Fruit fly (Drosophila melanogaster): ENCODE results near the gene CG32683.

Gene CG32683

DNA sequence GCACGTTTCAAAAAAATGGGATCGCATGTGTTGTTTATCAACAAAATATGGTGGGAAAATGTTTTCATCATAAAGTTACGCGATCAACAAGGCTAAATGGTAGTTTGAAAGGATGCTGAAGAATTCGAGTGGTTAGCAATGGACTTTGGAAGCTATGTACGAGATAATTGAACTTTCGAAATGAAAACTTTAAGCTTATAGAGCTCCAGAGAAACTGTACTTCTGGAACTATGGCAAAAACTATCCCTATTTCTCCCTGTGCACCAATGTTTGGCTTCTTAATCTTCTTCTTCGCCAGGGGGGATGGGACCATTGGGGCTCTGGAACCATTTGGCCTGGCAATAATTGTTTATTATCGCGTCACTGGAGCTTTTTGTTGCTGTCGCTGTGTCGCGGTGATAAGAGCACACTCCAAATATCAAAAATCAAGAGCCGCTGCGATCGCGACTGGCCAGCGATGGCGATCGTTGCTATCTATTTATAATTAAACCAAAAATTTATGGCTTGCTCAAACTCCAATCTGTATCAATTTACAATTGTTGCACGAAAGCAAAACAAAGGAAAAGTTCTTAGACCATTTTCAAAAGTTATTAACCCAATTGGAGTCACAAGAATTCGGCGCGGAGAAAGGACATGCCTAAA, 33.4 kb upstream of the CG32683 start (continued):
- peak; percentile 11 for TF ChIP-seq disco-r (GFP tag; optimal IDR thresholded peaks at IDR 0.05)
- TF ChIP-seq CG8765 (GFP tag; IDR thresholded peaks at IDR 0.05): no peak
- peak; percentile 18 for TF ChIP-seq ems (GFP tag; optimal IDR thresholded peaks at IDR 0.05)
- TF ChIP-seq CG3847 (GFP tag; IDR thresholded peaks at IDR 0.05): peak; percentile 44
- TF ChIP-seq CG14441 (GFP tag; IDR thresholded peaks at IDR 0.05): no peak; the same call in 1 of the 2 replicates
- peak; percentile 29 for TF ChIP-seq CG12071 (GFP tag; optimal IDR thresholded peaks at IDR 0.05)
- no peak for TF ChIP-seq ken (GFP tag; IDR thresholded peaks at IDR 0.05)
- no peak for TF ChIP-seq CG7357 (GFP tag; IDR thresholded peaks at IDR 0.05)
- TF ChIP-seq esg (GFP tag; conservative IDR thresholded peaks at IDR 0.05): no peak
- TF ChIP-seq CG11085 (GFP tag; IDR thresholded peaks at IDR 0.05): no peak
- TF ChIP-seq gro (GFP tag; optimal IDR thresholded peaks at IDR 0.05): peak; percentile 38
- peak; percentile 39 for TF ChIP-seq caup (GFP tag; optimal IDR thresholded peaks at IDR 0.05; ENCODE audit: severe bottlenecking)
- no peak for TF ChIP-seq CG16815 (GFP tag; optimal IDR thresholded peaks at IDR 0.05)
- TF ChIP-seq fd64A (GFP tag; optimal IDR thresholded peaks at IDR 0.05): no peak
- peak; percentile 60; the same call in 2 of the 3 replicates for TF ChIP-seq row (GFP tag; IDR thresholded peaks at IDR 0.05)
- no peak for TF ChIP-seq salm (tag; optimal IDR thresholded peaks at IDR 0.05)
- no peak for TF ChIP-seq bbx (GFP tag; IDR thresholded peaks at IDR 0.05; ENCODE audit: partially characterized antibody)
- no peak for TF ChIP-seq CG8290 (GFP tag; optimal IDR thresholded peaks at IDR 0.05)
- no peak for TF ChIP-seq CG8290 (tag; optimal IDR thresholded peaks at IDR 0.05)
- no peak for TF ChIP-seq bsh (GFP tag; optimal IDR thresholded peaks at IDR 0.05)
- TF ChIP-seq toy (GFP tag; IDR thresholded peaks at IDR 0.05): no peak
- peak; percentile 52 for TF ChIP-seq CG12769 (tag; optimal IDR thresholded peaks at IDR 0.05)
- TF ChIP-seq dmrt99B (tag; optimal IDR thresholded peaks at IDR 0.05): peak; percentile 34
- TF ChIP-seq knrl (GFP tag; IDR thresholded peaks at IDR 0.05; ENCODE audit: partially characterized antibody): no peak
- TF ChIP-seq CG8388 (GFP tag; optimal IDR thresholded peaks at IDR 0.05): no peak
- TF ChIP-seq Atf6 (GFP tag; IDR thresholded peaks at IDR 0.05): 0 out of 2 replicates have a peak, but pooled peaks have one; percentile 63
- no peak for TF ChIP-seq Hr39 (optimal IDR thresholded peaks at IDR 0.05)
- no peak for TF ChIP-seq NC2α (GFP tag; optimal IDR thresholded peaks at IDR 0.05)
- TF ChIP-seq psq (GFP tag; optimal IDR thresholded peaks at IDR 0.05): no peak
- TF ChIP-seq tio (GFP tag; optimal IDR thresholded peaks at IDR 0.05): peak; percentile 33
- peak; percentile 38 for TF ChIP-seq unpg (GFP tag; optimal IDR thresholded peaks at IDR 0.05)
- TF ChIP-seq bowl (GFP tag; IDR thresholded peaks at IDR 0.05): no peak
- TF ChIP-seq ftz-f1 (GFP tag; optimal IDR thresholded peaks at IDR 0.05): no peak
- no peak for TF ChIP-seq cas (GFP tag; IDR thresholded peaks at IDR 0.05)
- no peak for TF ChIP-seq Mad (GFP tag; optimal IDR thresholded peaks at IDR 0.05)
- TF ChIP-seq Dll (GFP tag; IDR thresholded peaks at IDR 0.05; ENCODE audit: partially characterized antibody): no peak
- no peak for TF ChIP-seq CG8281 (tag; optimal IDR thresholded peaks at IDR 0.05)
- peak; percentile 29 for TF ChIP-seq CG6854 (GFP tag; optimal IDR thresholded peaks at IDR 0.05)
- TF ChIP-seq CG13287 (GFP tag; IDR thresholded peaks at IDR 0.05; ENCODE audit: partially characterized antibody): no peak
- TF ChIP-seq PHDP (tag; optimal IDR thresholded peaks at IDR 0.05): peak; percentile 47
- no peak for TF ChIP-seq CG5245 (GFP tag; optimal IDR thresholded peaks at IDR 0.05)
- TF ChIP-seq crp (GFP tag; optimal IDR thresholded peaks at IDR 0.05): no peak

Measured in whole organism, embryonic.